Worm (Caenorhabditis elegans): ENCODE results near the gene mca-1.
A peak's percentile ranks its signal among the peaks of the same experiment; 100 is the strongest.

DNA sequence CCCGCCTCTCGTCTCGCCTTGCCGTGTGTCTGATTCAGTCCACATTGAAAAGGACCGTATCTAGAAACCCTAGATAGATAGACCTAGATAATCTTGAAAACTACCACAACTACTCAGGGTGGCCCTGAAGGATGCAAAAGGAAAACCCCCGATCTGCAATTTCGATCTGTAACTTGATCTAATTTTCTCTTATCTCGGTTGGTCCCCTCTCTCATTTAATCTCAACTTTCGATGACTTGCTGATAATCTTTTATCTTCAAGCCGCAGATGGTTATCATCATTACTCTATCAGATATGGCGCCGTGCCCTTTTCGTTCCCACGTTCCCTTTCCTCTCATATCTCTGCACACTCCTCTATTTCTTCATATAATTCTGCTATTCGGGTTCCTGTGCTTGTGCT, 19.2 kb downstream of the mca-1 start:
- no peak for TF ChIP-seq nhr-237 (tag; optimal IDR thresholded peaks at IDR 0.05)
- TF ChIP-seq snpc-4 (tag; optimal IDR thresholded peaks at IDR 0.05) = no peak
- TF ChIP-seq mbf-1 (tag; optimal IDR thresholded peaks at IDR 0.05) = no peak
- no peak for TF ChIP-seq mab-5 (tag; optimal IDR thresholded peaks at IDR 0.05)
- TF ChIP-seq lin-13 (GFP tag; optimal IDR thresholded peaks at IDR 0.05) = no peak
- TF ChIP-seq lin-39 (tag; optimal IDR thresholded peaks at IDR 0.05) = no peak
- TF ChIP-seq elt-1 (tag; optimal IDR thresholded peaks at IDR 0.05) = peak; percentile 100
